Fruit fly (Drosophila melanogaster) whole organism, pupa: ENCODE data around the gene CG32750.

Experiments
- CG13204 ChIP-seq: fragments of 200-800 bp; sonication (Bioruptor generic); optimal IDR thresholded peaks from 2 replicates; lab custom pipeline; 2018; ENCODE audit warnings: missing biosample characterization, mild to moderate bottlenecking, missing genetic modification characterization, moderate library complexity
- CG14655 ChIP-seq: fragments of 200-800 bp; sonication (Bioruptor generic); optimal IDR thresholded peaks from 3 replicates; lab custom pipeline; 2017; ENCODE audit warnings: mild to moderate bottlenecking, missing biosample characterization, missing genetic modification reagents, missing genetic modification characterization
- CG15710 ChIP-seq: fragments of 200-800 bp; sonication (Bioruptor generic); optimal IDR thresholded peaks from 2 replicates; lab custom pipeline; 2018; ENCODE audit warnings: missing biosample characterization, mild to moderate bottlenecking, missing genetic modification characterization, moderate library complexity
- CG9948 ChIP-seq: fragments of 200-800 bp; sonication (Bioruptor generic); optimal IDR thresholded peaks from 2 replicates; lab custom pipeline; 2018; ENCODE audit warnings: missing biosample characterization, mild to moderate bottlenecking, missing genetic modification characterization, moderate library complexity
- Ets98B ChIP-seq: fragments of 200-800 bp; sonication (Bioruptor generic); IDR thresholded peaks from 2 replicates; pipeline ENCODE4 v1.3.6; 2022; ENCODE audit warnings: missing biosample characterization, missing genetic modification characterization

dm6 chrX:6219227-6219626 lies 23.0 kb upstream of the CG32750 start, which contains the start of gene Btnd:
- TF ChIP-seq Ets98B (GFP tag; lab: Robert Waterston, UW) (no peak), CG14655 (GFP tag; lab: Kevin White, UChicago) (no peak), CG13204 (GFP tag; lab: Kevin White, UChicago) (no peak), CG9948 (tag; lab: Kevin White, UChicago) (no peak), CG15710 (no peak)
